Worm (Caenorhabditis elegans) whole organism, L2 larva: ENCODE data around the gene R05H10.1.

Experiments
- C34F6.9 ChIP-seq: fragments of 150-350 bp; optimal IDR thresholded peaks from 2 replicates; lab custom pipeline; 2014; ENCODE audit warnings: missing biosample characterization, missing genetic modification characterization
- F13H6.1 ChIP-seq: sonication (generic microtip); optimal IDR thresholded peaks from 2 replicates; lab custom pipeline; 2016; ENCODE audit warnings: missing genetic modification characterization, missing compliant biosample characterization
- R02D3.7 ChIP-seq: fragments of 150-350 bp; optimal IDR thresholded peaks from 2 replicates; lab custom pipeline; 2014; ENCODE audit warnings: missing biosample characterization, missing genetic modification characterization
- Y55F3AM.14 ChIP-seq: fragments of 200-800 bp; sonication (Bioruptor generic); optimal IDR thresholded peaks from 2 replicates; lab custom pipeline; 2018; ENCODE audit warnings: mild to moderate bottlenecking, missing genetic modification characterization, missing compliant biosample characterization
- aly-2 ChIP-seq: fragments of 150-350 bp; optimal IDR thresholded peaks from 2 replicates; lab custom pipeline; 2014; ENCODE audit warnings: missing biosample characterization, missing genetic modification characterization
- ama-1 ChIP-seq: fragments of 150-350 bp; optimal IDR thresholded peaks from 2 replicates; lab custom pipeline; 2018; ENCODE audit warnings: inconsistent platforms
- blmp-1 ChIP-seq: sonication (generic microtip); optimal IDR thresholded peaks from 2 replicates; lab custom pipeline; 2017; ENCODE audit warnings: missing genetic modification characterization, mild to moderate bottlenecking, missing compliant biosample characterization, antibody characterized with exemption, moderate library complexity; ENCODE audit not compliant: insufficient read depth
- ceh-16 ChIP-seq: fragments of 150-350 bp; optimal IDR thresholded peaks from 2 replicates; lab custom pipeline; 2014; ENCODE audit warnings: missing biosample characterization, missing genetic modification characterization
- crh-2 ChIP-seq: sonication (generic microtip); optimal IDR thresholded peaks from 2 replicates; lab custom pipeline; 2017; ENCODE audit warnings: missing biosample characterization, missing genetic modification characterization
- dmd-4 ChIP-seq: sonication (generic microtip); optimal IDR thresholded peaks from 2 replicates; lab custom pipeline; 2017; ENCODE audit warnings: missing biosample characterization, missing genetic modification characterization
- elt-3 ChIP-seq: sonication (generic microtip); optimal IDR thresholded peaks from 2 replicates; lab custom pipeline; 2017; ENCODE audit warnings: missing biosample characterization, missing genetic modification characterization
- fos-1 ChIP-seq: fragments of 150-350 bp; optimal IDR thresholded peaks from 2 replicates; lab custom pipeline; 2014; ENCODE audit warnings: missing biosample characterization, missing genetic modification characterization
- gmeb-1 ChIP-seq: fragments of 150-350 bp; optimal IDR thresholded peaks from 2 replicates; lab custom pipeline; 2014; ENCODE audit warnings: missing biosample characterization, missing genetic modification characterization
- lin-11 ChIP-seq: fragments of 150-350 bp; sonication (generic microtip); optimal IDR thresholded peaks from 2 replicates; lab custom pipeline; 2014; ENCODE audit warnings: missing biosample characterization, missing genetic modification characterization, inconsistent platforms, mixed read lengths
- lin-13 ChIP-seq: fragments of 150-350 bp; optimal IDR thresholded peaks from 2 replicates; lab custom pipeline; 2014; ENCODE audit warnings: missing biosample characterization, missing genetic modification reagents, missing genetic modification characterization
- lin-39 ChIP-seq: fragments of 150-350 bp; optimal IDR thresholded peaks from 2 replicates; lab custom pipeline; 2014; ENCODE audit warnings: missing biosample characterization, missing genetic modification reagents, missing genetic modification characterization
- lsy-2 ChIP-seq, 2 experiments: fragments of 150-350 bp in 1 of 2; sonication (generic microtip) in 1 of 2; optimal IDR thresholded peaks; 2 replicates each; lab custom pipeline; 2014 to 2017; ENCODE audit warnings: missing biosample characterization in 2 of 2, missing genetic modification characterization in 2 of 2
- mab-5 ChIP-seq: fragments of 150-350 bp; optimal IDR thresholded peaks from 2 replicates; lab custom pipeline; 2014; ENCODE audit warnings: missing biosample characterization, missing genetic modification characterization
- mdl-1 ChIP-seq, 2 experiments: fragments of 150-350 bp in 1 of 2; sonication (generic microtip) in 1 of 2; optimal IDR thresholded peaks; 2 replicates each; lab custom pipeline; 2017; ENCODE audit warnings: missing biosample characterization in 2 of 2, missing genetic modification characterization in 2 of 2
- nhr-11 ChIP-seq: fragments of 150-350 bp; optimal IDR thresholded peaks from 2 replicates; lab custom pipeline; 2014; ENCODE audit warnings: missing biosample characterization, missing genetic modification characterization
- nhr-12 ChIP-seq: fragments of 150-350 bp; optimal IDR thresholded peaks from 2 replicates; lab custom pipeline; 2014; ENCODE audit warnings: missing biosample characterization, missing genetic modification characterization
- nhr-129 ChIP-seq: fragments of 150-350 bp; optimal IDR thresholded peaks from 2 replicates; lab custom pipeline; 2014; ENCODE audit warnings: missing biosample characterization, missing genetic modification characterization
- nhr-21 ChIP-seq: fragments of 150-350 bp; optimal IDR thresholded peaks from 2 replicates; lab custom pipeline; 2014; ENCODE audit warnings: missing biosample characterization, missing genetic modification characterization
- nhr-23 ChIP-seq: fragments of 150-350 bp; optimal IDR thresholded peaks from 2 replicates; lab custom pipeline; 2014; ENCODE audit warnings: missing biosample characterization, missing genetic modification reagents, missing genetic modification characterization
- nhr-25 ChIP-seq: fragments of 150-350 bp; sonication (generic microtip); optimal IDR thresholded peaks from 3 replicates; lab custom pipeline; 2014; ENCODE audit warnings: missing biosample characterization, missing genetic modification characterization
- nhr-6 ChIP-seq: fragments of 150-350 bp; optimal IDR thresholded peaks from 2 replicates; lab custom pipeline; 2014; ENCODE audit warnings: missing biosample characterization, missing genetic modification characterization
- nhr-77 ChIP-seq: fragments of 150-350 bp; optimal IDR thresholded peaks from 2 replicates; lab custom pipeline; 2014; ENCODE audit warnings: missing biosample characterization, missing genetic modification characterization
- sem-4 ChIP-seq: fragments of 150-350 bp; optimal IDR thresholded peaks from 2 replicates; lab custom pipeline; 2014; ENCODE audit warnings: missing biosample characterization, missing genetic modification reagents, missing genetic modification characterization
- skn-1 ChIP-seq: sonication (generic microtip); optimal IDR thresholded peaks from 2 replicates; lab custom pipeline; 2017; ENCODE audit warnings: missing biosample characterization, missing genetic modification characterization
- sma-3 ChIP-seq: sonication (generic microtip); optimal IDR thresholded peaks from 2 replicates; lab custom pipeline; 2016; ENCODE audit warnings: missing genetic modification reagents, missing genetic modification characterization, missing compliant biosample characterization
- sma-9 ChIP-seq, 2 experiments: fragments of 150-350 bp in 1 of 2; sonication (generic microtip) in 1 of 2; optimal IDR thresholded peaks; 2 replicates each; lab custom pipeline; 2014 to 2016; ENCODE audit warnings: missing genetic modification characterization in 2 of 2, mild to moderate bottlenecking in 1 of 2, missing biosample characterization in 1 of 2, missing compliant biosample characterization in 1 of 2, missing genetic modification reagents in 1 of 2, moderate library complexity in 1 of 2
- snpc-4 ChIP-seq: fragments of 150-350 bp; optimal IDR thresholded peaks from 2 replicates; lab custom pipeline; 2014; ENCODE audit warnings: missing biosample characterization, missing genetic modification characterization
- unc-39 ChIP-seq: fragments of 150-350 bp; optimal IDR thresholded peaks from 2 replicates; lab custom pipeline; 2014; ENCODE audit warnings: missing biosample characterization, missing genetic modification characterization
- unc-55 ChIP-seq: fragments of 150-350 bp; sonication (generic microtip); optimal IDR thresholded peaks from 3 replicates; lab custom pipeline; 2014; ENCODE audit warnings: missing biosample characterization, missing genetic modification reagents, missing genetic modification characterization
- zag-1 ChIP-seq: fragments of 150-350 bp; optimal IDR thresholded peaks from 2 replicates; lab custom pipeline; 2014; ENCODE audit warnings: missing biosample characterization, missing genetic modification characterization
- ztf-1 ChIP-seq: fragments of 200-800 bp; sonication (Bioruptor generic); conservative IDR thresholded peaks from 2 replicates; pipeline ENCODE4 v1.3.6; 2022; ENCODE audit warnings: missing genetic modification characterization, missing compliant biosample characterization
- ztf-4 ChIP-seq: fragments of 150-350 bp; optimal IDR thresholded peaks from 2 replicates; lab custom pipeline; 2014; ENCODE audit warnings: missing biosample characterization, missing genetic modification characterization

The R05H10.1 gene

DNA sequence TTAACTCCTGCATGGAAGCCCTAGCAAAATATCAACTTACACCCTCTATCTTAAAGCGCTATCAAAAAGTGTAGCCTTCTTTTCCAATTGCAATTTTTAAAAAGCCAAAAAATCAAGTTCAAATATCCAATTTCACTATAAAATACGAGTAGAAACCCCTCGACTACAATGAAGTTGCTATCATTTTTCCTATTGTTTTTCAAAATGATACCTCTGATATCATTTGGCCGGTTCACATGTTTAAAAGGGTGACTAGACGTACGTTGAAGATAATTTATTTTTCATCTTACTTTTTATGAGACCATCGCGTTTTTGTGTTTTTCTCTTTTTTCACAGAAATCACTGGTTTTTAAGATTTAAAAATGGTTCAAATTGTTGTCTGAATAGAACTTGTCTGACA lies at the start of gene R05H10.1:
Gene R05H10.1 (plus strand): TSS at position 334 of the 400 bp plus-strand sequence.
- TF ChIP-seq nhr-25 (tag; lab: Kevin White, UChicago) (peak; percentile 33), C34F6.9 (tag; lab: Kevin White, UChicago) (no peak), mab-5 (tag; lab: Kevin White, UChicago) (no peak), nhr-6 (no peak), unc-55 (GFP tag; lab: Kevin White, UChicago) (no peak), lin-13 (GFP tag; lab: Kevin White, UChicago) (no peak), aly-2 (tag; lab: Kevin White, UChicago) (no peak), blmp-1 (tag; lab: Kevin White, UChicago) (no peak), crh-2 (tag; lab: Kevin White, UChicago) (no peak), R02D3.7 (tag; lab: Kevin White, UChicago) (no peak), fos-1 (tag; lab: Kevin White, UChicago) (peak; percentile 28), nhr-21 (tag; lab: Kevin White, UChicago) (no peak)

DNA sequence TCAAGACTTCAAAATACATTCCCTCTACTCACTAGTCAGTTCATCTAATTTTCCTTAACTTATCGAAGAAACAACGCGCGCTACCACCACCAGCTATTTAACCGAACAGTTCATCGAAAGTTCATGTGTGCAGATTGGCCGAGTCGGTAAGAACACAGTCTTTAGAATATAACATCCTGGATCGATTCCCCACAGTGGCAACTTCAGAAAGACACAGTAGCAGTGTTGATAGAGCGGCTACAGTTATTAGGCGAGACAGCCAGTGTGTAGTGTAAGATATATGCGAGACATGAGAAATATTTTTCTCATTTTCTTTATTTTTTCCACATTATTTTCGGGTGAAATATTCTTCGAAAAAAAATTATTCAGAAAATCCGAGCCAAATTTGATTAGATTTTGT lies 49.1 kb upstream of the R05H10.1 start:
- TF ChIP-seq sma-3 (GFP tag; lab: Kevin White, UChicago) (peak; percentile 1), nhr-129 (tag; lab: Kevin White, UChicago) (peak; percentile 1)
- TF ChIP-seq, all 48 proteins: peak for 2; not testable (repeated sequence) for 46

DNA sequence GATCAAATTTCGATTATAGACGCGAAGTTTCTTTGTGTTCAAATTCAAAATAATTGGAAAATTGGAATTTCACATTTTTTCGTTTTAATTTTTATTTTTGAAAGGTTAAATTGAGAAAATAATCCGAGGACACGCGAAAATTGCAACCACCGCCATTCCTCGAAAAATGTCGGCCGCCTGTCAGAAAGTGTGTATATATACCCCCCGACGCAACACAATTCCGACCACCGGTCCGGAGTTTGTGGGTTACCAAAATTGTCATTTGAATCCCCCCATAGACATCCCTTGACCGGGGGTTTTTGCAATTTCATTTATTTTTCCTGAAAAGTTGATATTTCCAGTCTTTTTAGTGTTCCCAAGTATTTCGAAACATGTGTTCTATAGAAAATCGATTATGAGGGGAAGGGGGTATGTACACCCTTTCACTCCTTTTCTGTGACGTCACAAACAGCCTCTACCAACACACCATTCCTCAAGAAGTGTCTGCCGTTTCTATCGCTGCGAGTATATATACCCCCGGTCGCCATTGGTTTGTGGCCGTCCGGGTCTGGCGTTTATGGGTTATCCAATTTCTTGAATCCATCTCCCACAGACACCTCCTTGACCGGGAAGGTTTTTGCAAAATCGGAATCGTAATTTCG lies 47.2 kb upstream of the R05H10.1 start, which contains the start of gene W01D2.3:
Gene W01D2.3 (minus strand): TSS at position 51 of the 641 bp plus-strand sequence.
- TF ChIP-seq nhr-11 (tag; lab: Kevin White, UChicago) = no peak
- TF ChIP-seq mdl-1 (tag; optimal IDR thresholded peaks at IDR 0.05; lab: Kevin White, UChicago) = no peak
- peak; percentile 76 for TF ChIP-seq F13H6.1 (tag; lab: Kevin White, UChicago)
- peak; percentile 39 for TF ChIP-seq nhr-21 (tag; lab: Kevin White, UChicago)
- TF ChIP-seq C34F6.9 (tag; lab: Kevin White, UChicago) = peak; percentile 51
- TF ChIP-seq dmd-4 (tag; lab: Kevin White, UChicago) = no peak
- TF ChIP-seq sma-9 (GFP tag; optimal IDR thresholded peaks at IDR 0.05; lab: Kevin White, UChicago) = no peak
- no peak for TF ChIP-seq sma-9 (tag; optimal IDR thresholded peaks at IDR 0.05; lab: Kevin White, UChicago)
- TF ChIP-seq snpc-4 (tag; lab: Kevin White, UChicago) = peak; percentile 98
- TF ChIP-seq ztf-4 = peak; percentile 19
- TF ChIP-seq gmeb-1 = peak; percentile 71
- no peak for TF ChIP-seq ztf-1 (GFP tag; lab: Robert Waterston, UW)
- peak; percentile 40 for TF ChIP-seq crh-2 (tag; lab: Kevin White, UChicago)
- TF ChIP-seq lin-11 (tag; lab: Kevin White, UChicago) = peak; percentile 4
- TF ChIP-seq nhr-129 (tag; lab: Kevin White, UChicago) = peak; percentile 70
- TF ChIP-seq sma-3 (GFP tag; lab: Kevin White, UChicago) = peak; percentile 59
- TF ChIP-seq mab-5 (tag; lab: Kevin White, UChicago) = peak; percentile 19
- TF ChIP-seq unc-55 (GFP tag; lab: Kevin White, UChicago) = peak; percentile 61
- no peak for TF ChIP-seq skn-1 (tag; lab: Kevin White, UChicago)
- peak; percentile 78 for TF ChIP-seq blmp-1 (tag; lab: Kevin White, UChicago)
- peak; percentile 50 to 71 for TF ChIP-seq lsy-2 (tag; optimal IDR thresholded peaks at IDR 0.05; lab: Kevin White, UChicago)
- no peak for TF ChIP-seq nhr-23 (tag; lab: Kevin White, UChicago)
- TF ChIP-seq lin-13 (GFP tag; lab: Kevin White, UChicago) = peak; percentile 45
- peak; percentile 68 for TF ChIP-seq sem-4 (tag; lab: Kevin White, UChicago)
- peak; percentile 3 for TF ChIP-seq zag-1
- TF ChIP-seq lin-39 (tag; lab: Kevin White, UChicago) = no peak
- peak; percentile 48 for TF ChIP-seq fos-1 (tag; lab: Kevin White, UChicago)
- no peak for TF ChIP-seq nhr-12 (tag; lab: Kevin White, UChicago)
- TF ChIP-seq nhr-25 (tag; lab: Kevin White, UChicago) = peak; percentile 78
- no peak for TF ChIP-seq unc-39 (tag; lab: Kevin White, UChicago)
- TF ChIP-seq nhr-6 = peak; percentile 61
- TF ChIP-seq ama-1 (lab: Kevin White, UChicago) = peak; percentile 4
- peak; percentile 42 for TF ChIP-seq nhr-77
- TF ChIP-seq elt-3 (tag; lab: Kevin White, UChicago) = no peak
- peak; percentile 75 for TF ChIP-seq Y55F3AM.14 (GFP tag; lab: Kevin White, UChicago)
- TF ChIP-seq ceh-16 (tag; lab: Kevin White, UChicago) = no peak
